Fruit fly (Drosophila melanogaster): ENCODE data around the gene CG9396.

- no peak for TF ChIP-seq Crg-1 (GFP tag; optimal IDR thresholded peaks at IDR 0.05)
- TF ChIP-seq bab1 (GFP tag; optimal IDR thresholded peaks at IDR 0.05) = no peak
- TF ChIP-seq CG12768 (GFP tag; optimal IDR thresholded peaks at IDR 0.05) = no peak
- TF ChIP-seq Hr96 (GFP tag; optimal IDR thresholded peaks at IDR 0.05) = no peak
- TF ChIP-seq cic (GFP tag; optimal IDR thresholded peaks at IDR 0.05) = no peak
- no peak for TF ChIP-seq Clk (GFP tag; optimal IDR thresholded peaks at IDR 0.05)
- TF ChIP-seq cnc (optimal IDR thresholded peaks at IDR 0.05) = no peak
These were observed 36.7 kb downstream of the CG9396 start for dm6 chr3R:9534595-9535217.
